ENCODE assay signal across 1 fruit fly cellular context in the genomic region with DNA sequence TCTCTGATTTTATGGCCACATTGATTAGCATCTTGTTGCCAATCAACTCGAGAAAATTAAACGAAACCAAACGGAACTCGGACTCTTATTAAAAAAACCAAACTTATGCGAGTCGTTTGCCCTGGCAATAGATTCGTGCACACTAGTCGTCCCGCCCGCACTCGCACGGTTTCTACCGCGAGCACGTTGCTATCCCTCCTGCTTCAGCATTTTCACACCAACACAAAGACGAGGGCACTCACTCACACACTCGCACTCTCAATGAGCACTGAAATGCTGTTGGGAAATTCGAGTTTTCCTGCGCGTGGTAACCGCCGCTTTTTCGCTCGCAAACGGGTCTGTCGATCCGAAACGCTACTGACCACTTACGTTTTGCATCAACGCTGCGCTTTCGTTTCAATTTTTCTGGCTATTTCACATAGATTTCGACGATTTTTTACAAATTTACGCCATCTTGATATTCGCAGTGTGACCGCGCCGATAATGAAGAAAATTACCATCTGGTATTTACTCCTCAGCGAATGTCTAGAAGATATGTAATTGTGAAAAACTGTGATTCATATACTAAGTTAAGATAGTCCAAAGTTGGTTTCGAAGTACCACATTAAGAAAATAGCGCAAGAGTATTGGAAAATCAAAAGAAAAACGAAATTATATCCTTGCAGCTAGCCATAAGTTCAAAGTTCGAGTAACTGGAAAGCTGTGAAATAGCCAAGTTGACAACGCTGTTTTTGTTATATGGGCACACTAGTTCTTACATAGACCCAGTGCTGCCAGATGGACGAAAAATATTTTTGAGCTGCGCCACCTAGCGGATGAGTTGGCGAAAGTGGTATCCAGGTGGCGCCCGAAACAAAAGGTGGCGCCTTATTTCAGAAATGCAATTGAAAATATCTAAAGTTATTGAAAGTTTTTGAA.
TF ChIP-seq lines count a peak whose summit lies in the region.

Gene dco, minus strand, starts transcription at position 503 of the 918 bp plus-strand sequence.

TF ChIP-seq in whole organism, embryonic, 481 proteins besides CTCF, POLR2A, EP300 and RAD21 (continued from another document and continues in another):
- TF ChIP-seq D19B (GFP tag; optimal IDR thresholded peaks at IDR 0.05; lab: Kevin White, UChicago) (no peak), fu2 (GFP tag; optimal IDR thresholded peaks at IDR 0.05; lab: Kevin White, UChicago) (peak; percentile 14), E2f2 (GFP tag; IDR thresholded peaks at IDR 0.05; lab: Robert Waterston, UW) (peak; percentile 54), CG18619 (GFP tag; optimal IDR thresholded peaks at IDR 0.05; lab: Kevin White, UChicago) (peak; percentile 56), danr (GFP tag; IDR thresholded peaks at IDR 0.05; lab: Robert Waterston, UW) (peak; percentile 10; the same call in 1 of the 2 replicates), CG11093 (GFP tag; IDR thresholded peaks at IDR 0.05; lab: Robert Waterston, UW) (peak; percentile 55; the same call in 2 of the 3 replicates), dmrt11E (tag; optimal IDR thresholded peaks at IDR 0.05; lab: Kevin White, UChicago) (peak; percentile 40), CG9609 (GFP tag; optimal IDR thresholded peaks at IDR 0.05; lab: Kevin White, UChicago) (peak; percentile 75), crol (GFP tag; IDR thresholded peaks at IDR 0.05; lab: Robert Waterston, UW) (0 out of 2 replicates have a peak, but pooled peaks have one; percentile 4), cato (GFP tag; optimal IDR thresholded peaks at IDR 0.05; lab: Kevin White, UChicago; ENCODE audit: borderline replicate concordance) (no peak), NK7.1 (GFP tag; optimal IDR thresholded peaks at IDR 0.05; lab: Kevin White, UChicago) (peak; percentile 30), CG15269 (tag; optimal IDR thresholded peaks at IDR 0.05; lab: Kevin White, UChicago) (peak; percentile 35), Nf-YB (GFP tag; optimal IDR thresholded peaks at IDR 0.05; lab: Kevin White, UChicago) (no peak), CG30403 (GFP tag; optimal IDR thresholded peaks at IDR 0.05; lab: Kevin White, UChicago) (peak; percentile 83), CG12769 (tag; optimal IDR thresholded peaks at IDR 0.05; lab: Kevin White, UChicago) (peak; percentile 7), her (GFP tag; optimal IDR thresholded peaks at IDR 0.05; lab: Kevin White, UChicago) (peak; percentile 29), CG8765 (GFP tag; IDR thresholded peaks at IDR 0.05; lab: Robert Waterston, UW) (no peak; the same call in 1 of the 2 replicates), slbo (GFP tag; IDR thresholded peaks at IDR 0.05; lab: Robert Waterston, UW) (peak; percentile 95), chn (GFP tag; optimal IDR thresholded peaks at IDR 0.05; lab: Kevin White, UChicago) (peak; percentile 61), bsh (GFP tag; optimal IDR thresholded peaks at IDR 0.05; lab: Kevin White, UChicago) (peak in 1 of 2 experiments; percentile 46), CG31388 (GFP tag; optimal IDR thresholded peaks at IDR 0.05; lab: Kevin White, UChicago) (peak; percentile 42), vnd (GFP tag; IDR thresholded peaks at IDR 0.05; lab: Robert Waterston, UW; ENCODE audit: partially characterized antibody) (no peak), ewg (GFP tag; optimal IDR thresholded peaks at IDR 0.05; lab: Kevin White, UChicago) (peak; percentile 70), gsb (GFP tag; IDR thresholded peaks at IDR 0.05; lab: Robert Waterston, UW) (peak; percentile 56; the same call in 1 of the 2 replicates), tll (GFP tag; optimal IDR thresholded peaks at IDR 0.05; lab: Kevin White, UChicago) (peak in 1 of 2 experiments; percentile 27), cas (GFP tag; IDR thresholded peaks at IDR 0.05; lab: Robert Waterston, UW) (no peak), E2f1 (GFP tag; IDR thresholded peaks at IDR 0.05; lab: Robert Waterston, UW) (peak; percentile 79), knrl (GFP tag; IDR thresholded peaks at IDR 0.05; lab: Robert Waterston, UW; ENCODE audit: partially characterized antibody) (peak; percentile 22; the same call in 1 of the 3 replicates), CG34376 (GFP tag; optimal IDR thresholded peaks at IDR 0.05; lab: Kevin White, UChicago) (no peak), CHES-1-like (GFP tag; optimal IDR thresholded peaks at IDR 0.05; lab: Kevin White, UChicago) (no peak), CG11247 (GFP tag; IDR thresholded peaks at IDR 0.05; lab: Robert Waterston, UW) (peak; percentile 92), da (GFP tag; optimal IDR thresholded peaks at IDR 0.05; lab: Kevin White, UChicago) (peak; percentile 45), CG5245 (GFP tag; optimal IDR thresholded peaks at IDR 0.05; lab: Kevin White, UChicago) (peak; percentile 94), Nf-YC (tag; optimal IDR thresholded peaks at IDR 0.05; lab: Kevin White, UChicago) (peak; percentile 40), Fer3 (tag; optimal IDR thresholded peaks at IDR 0.05; lab: Kevin White, UChicago) (peak; percentile 74), bowl (GFP tag; IDR thresholded peaks at IDR 0.05; lab: Robert Waterston, UW) (peak; percentile 34; the same call in 1 of the 2 replicates), kay (GFP tag; optimal IDR thresholded peaks at IDR 0.05; lab: Kevin White, UChicago) (peak; percentile 68), Six4 (GFP tag; optimal IDR thresholded peaks at IDR 0.05; lab: Kevin White, UChicago) (peak; percentile 71), CG1233 (GFP tag; optimal IDR thresholded peaks at IDR 0.05; lab: Kevin White, UChicago) (peak; percentile 32), onecut (GFP tag; IDR thresholded peaks at IDR 0.05; lab: Robert Waterston, UW) (peak; percentile 81), CG15514 (GFP tag; optimal IDR thresholded peaks at IDR 0.05; lab: Kevin White, UChicago) (peak; percentile 61), CG8089 (GFP tag; optimal IDR thresholded peaks at IDR 0.05; lab: Kevin White, UChicago) (peak; percentile 71), CG33557 (GFP tag; optimal IDR thresholded peaks at IDR 0.05; lab: Kevin White, UChicago) (no peak), dimm (GFP tag; IDR thresholded peaks at IDR 0.05; lab: Robert Waterston, UW) (no peak), Sin3A (optimal IDR thresholded peaks at IDR 0.05; lab: Kevin White, UChicago) (peak; percentile 84), tio (GFP tag; optimal IDR thresholded peaks at IDR 0.05; lab: Kevin White, UChicago) (peak; percentile 66), stc (GFP tag; IDR thresholded peaks at IDR 0.05; lab: Robert Waterston, UW) (peak; percentile 28; the same call in 1 of the 2 replicates), CG3838 (GFP tag; optimal IDR thresholded peaks at IDR 0.05; lab: Kevin White, UChicago) (no peak), CG14710 (tag; optimal IDR thresholded peaks at IDR 0.05; lab: Kevin White, UChicago) (peak; percentile 74), gem (tag; optimal IDR thresholded peaks at IDR 0.05; lab: Kevin White, UChicago) (peak; percentile 59), Spps (tag; optimal IDR thresholded peaks at IDR 0.05; lab: Kevin White, UChicago) (peak; percentile 2), esg (GFP tag; conservative IDR thresholded peaks at IDR 0.05; lab: Robert Waterston, UW) (peak; percentile 30), CG9727 (GFP tag; optimal IDR thresholded peaks at IDR 0.05; lab: Kevin White, UChicago) (peak; percentile 32), dmrt99B (tag; optimal IDR thresholded peaks at IDR 0.05; lab: Kevin White, UChicago) (peak; percentile 47), nau (GFP tag; optimal IDR thresholded peaks at IDR 0.05; lab: Kevin White, UChicago) (no peak), Dp (GFP tag; optimal IDR thresholded peaks at IDR 0.05; lab: Kevin White, UChicago) (peak; percentile 47), CkIIα-i1 (GFP tag; IDR thresholded peaks at IDR 0.05; lab: Robert Waterston, UW) (no peak), CG17328 (GFP tag; IDR thresholded peaks at IDR 0.05; lab: Robert Waterston, UW) (peak; percentile 69), hth (optimal IDR thresholded peaks at IDR 0.05; lab: Kevin White, UChicago) (no peak), hkb (optimal IDR thresholded peaks at IDR 0.05; lab: Kevin White, UChicago) (peak; percentile 90), hkb (GFP tag; IDR thresholded peaks at IDR 0.05; lab: Robert Waterston, UW) (peak; percentile 64), gcm2 (GFP tag; optimal IDR thresholded peaks at IDR 0.05; lab: Kevin White, UChicago) (no peak), CG5953 (GFP tag; IDR thresholded peaks at IDR 0.05; lab: Robert Waterston, UW) (peak; percentile 41; the same call in 1 of the 2 replicates), eve (GFP tag; optimal IDR thresholded peaks at IDR 0.05; lab: Kevin White, UChicago) (no peak), otp (GFP tag; IDR thresholded peaks at IDR 0.05; lab: Robert Waterston, UW) (no peak; the same call in 2 of the 3 replicates), CG7357 (GFP tag; IDR thresholded peaks at IDR 0.05; lab: Robert Waterston, UW) (peak; percentile 61; the same call in 1 of the 3 replicates), ttk (GFP tag; IDR thresholded peaks at IDR 0.05; lab: Robert Waterston, UW) (peak; percentile 77; the same call in 1 of the 2 replicates), CG2889 (GFP tag; IDR thresholded peaks at IDR 0.05; lab: Robert Waterston, UW) (peak; percentile 76; the same call in 1 of the 3 replicates), dpn (GFP tag; optimal IDR thresholded peaks at IDR 0.05; lab: Kevin White, UChicago) (peak; percentile 76 to 83), fd96Cb (tag; optimal IDR thresholded peaks at IDR 0.05; lab: Kevin White, UChicago) (peak; percentile 59), dm (GFP tag; optimal IDR thresholded peaks at IDR 0.05; lab: Kevin White, UChicago) (peak; percentile 57), dan (GFP tag; IDR thresholded peaks at IDR 0.05; lab: Robert Waterston, UW) (no peak), Ptx1 (GFP tag; IDR thresholded peaks at IDR 0.05; lab: Robert Waterston, UW) (peak; percentile 92), CG9932 (GFP tag; IDR thresholded peaks at IDR 0.05; lab: Robert Waterston, UW) (peak; percentile 93), luna (GFP tag; optimal IDR thresholded peaks at IDR 0.05; lab: Kevin White, UChicago) (peak; percentile 26), GATAe (GFP tag; conservative IDR thresholded peaks at IDR 0.05; lab: Robert Waterston, UW) (no peak), CG12942 (GFP tag; optimal IDR thresholded peaks at IDR 0.05; lab: Kevin White, UChicago) (peak; percentile 24), maf-S (GFP tag; optimal IDR thresholded peaks at IDR 0.05; lab: Kevin White, UChicago) (no peak), CG3847 (GFP tag; IDR thresholded peaks at IDR 0.05; lab: Robert Waterston, UW) (peak; percentile 87), Bteb2 (GFP tag; optimal IDR thresholded peaks at IDR 0.05; lab: Kevin White, UChicago) (no peak), Dref (GFP tag; IDR thresholded peaks at IDR 0.05; lab: Robert Waterston, UW) (peak; percentile 43), CG18476 (GFP tag; optimal IDR thresholded peaks at IDR 0.05; lab: Kevin White, UChicago) (peak; percentile 9), Dbx (GFP tag; IDR thresholded peaks at IDR 0.05; lab: Robert Waterston, UW) (peak; percentile 88), pzg (GFP tag; optimal IDR thresholded peaks at IDR 0.05; lab: Kevin White, UChicago) (peak; percentile 78), mld (GFP tag; IDR thresholded peaks at IDR 0.05; lab: Robert Waterston, UW; ENCODE audit: partially characterized antibody) (no peak), CG13424 (tag; optimal IDR thresholded peaks at IDR 0.05; lab: Kevin White, UChicago) (peak; percentile 41), Atf3 (GFP tag; optimal IDR thresholded peaks at IDR 0.05; lab: Kevin White, UChicago) (peak; percentile 49), ind (GFP tag; optimal IDR thresholded peaks at IDR 0.05; lab: Kevin White, UChicago) (peak; percentile 85), CG1602 (GFP tag; optimal IDR thresholded peaks at IDR 0.05; lab: Kevin White, UChicago) (peak; percentile 68), CG10321 (GFP tag; IDR thresholded peaks at IDR 0.05; lab: Robert Waterston, UW) (peak; percentile 96), az2 (GFP tag; optimal IDR thresholded peaks at IDR 0.05; lab: Kevin White, UChicago) (peak; percentile 79), CG10654 (GFP tag; optimal IDR thresholded peaks at IDR 0.05; lab: Kevin White, UChicago) (peak; percentile 73), CG14965 (GFP tag; optimal IDR thresholded peaks at IDR 0.05; lab: Kevin White, UChicago; ENCODE audit: borderline replicate concordance) (peak; percentile 54), Xbp1 (GFP tag; optimal IDR thresholded peaks at IDR 0.05; lab: Kevin White, UChicago) (peak; percentile 91), Ssrp (tag; optimal IDR thresholded peaks at IDR 0.05; lab: Kevin White, UChicago) (peak; percentile 18), CG12744 (GFP tag; optimal IDR thresholded peaks at IDR 0.05; lab: Kevin White, UChicago) (peak; percentile 59), Optix (GFP tag; IDR thresholded peaks at IDR 0.05; lab: Robert Waterston, UW) (peak; percentile 69; the same call in 2 of the 3 replicates), CG32767 (GFP tag; IDR thresholded peaks at IDR 0.05; lab: Robert Waterston, UW) (no peak), org-1 (GFP tag; optimal IDR thresholded peaks at IDR 0.05; lab: Kevin White, UChicago) (no peak), CG12071 (GFP tag; optimal IDR thresholded peaks at IDR 0.05; lab: Kevin White, UChicago) (no peak), CG30020 (tag; optimal IDR thresholded peaks at IDR 0.05; lab: Kevin White, UChicago) (peak; percentile 18), scrt (GFP tag; optimal IDR thresholded peaks at IDR 0.05; lab: Kevin White, UChicago) (no peak), Sox100B (GFP tag; optimal IDR thresholded peaks at IDR 0.05; lab: Kevin White, UChicago) (no peak), Dfd (GFP tag; optimal IDR thresholded peaks at IDR 0.05; lab: Kevin White, UChicago) (no peak), Fer1 (GFP tag; optimal IDR thresholded peaks at IDR 0.05; lab: Kevin White, UChicago) (peak; percentile 5), TFAM (GFP tag; optimal IDR thresholded peaks at IDR 0.05; lab: Kevin White, UChicago) (peak; percentile 19), H2.0 (GFP tag; IDR thresholded peaks at IDR 0.05; lab: Robert Waterston, UW) (peak; percentile 79), seq (GFP tag; IDR thresholded peaks at IDR 0.05; lab: Robert Waterston, UW) (no peak), CG2202 (tag; optimal IDR thresholded peaks at IDR 0.05; lab: Kevin White, UChicago) (no peak), CG10147 (GFP tag; optimal IDR thresholded peaks at IDR 0.05; lab: Kevin White, UChicago) (peak; percentile 5), MTF-1 (GFP tag; optimal IDR thresholded peaks at IDR 0.05; lab: Kevin White, UChicago; ENCODE audit: borderline replicate concordance) (peak; percentile 80), Nf-YA (GFP tag; IDR thresholded peaks at IDR 0.05; lab: Robert Waterston, UW) (peak; percentile 49), en (GFP tag; optimal IDR thresholded peaks at IDR 0.05; lab: Kevin White, UChicago) (no peak), dati (GFP tag; IDR thresholded peaks at IDR 0.05; lab: Robert Waterston, UW) (peak; percentile 46; the same call in 1 of the 2 replicates), Rx (GFP tag; IDR thresholded peaks at IDR 0.05; lab: Robert Waterston, UW) (peak; percentile 79), CG11723 (GFP tag; optimal IDR thresholded peaks at IDR 0.05; lab: Kevin White, UChicago) (peak; percentile 4), CG10274 (GFP tag; optimal IDR thresholded peaks at IDR 0.05; lab: Kevin White, UChicago) (peak; percentile 33)
